Worm (Caenorhabditis elegans) whole organism, late embryonic: ENCODE results near the gene zig-13.

Experiments used
- C08G9.2 ChIP-seq: sonication (generic microtip); optimal IDR thresholded peaks from 2 replicates; lab custom pipeline; 2016; ENCODE audit warnings: mild to moderate bottlenecking, missing genetic modification characterization, moderate library complexity, missing compliant biosample characterization
- ceh-18 ChIP-seq: sonication (generic microtip); optimal IDR thresholded peaks from 2 replicates; lab custom pipeline; 2016; ENCODE audit warnings: missing genetic modification characterization, missing compliant biosample characterization
- ets-4 ChIP-seq: sonication (generic microtip); optimal IDR thresholded peaks from 2 replicates; lab custom pipeline; 2016; ENCODE audit warnings: missing genetic modification characterization, missing compliant biosample characterization
- eyg-1 ChIP-seq: sonication (generic microtip); optimal IDR thresholded peaks from 2 replicates; lab custom pipeline; 2016; ENCODE audit warnings: missing genotype, missing genetic modification characterization, missing compliant biosample characterization
- hlh-8 ChIP-seq: sonication (generic microtip); optimal IDR thresholded peaks from 2 replicates; lab custom pipeline; 2016; ENCODE audit warnings: missing genotype, missing genetic modification characterization, missing compliant biosample characterization
- nfya-1 ChIP-seq: sonication (generic microtip); optimal IDR thresholded peaks from 2 replicates; lab custom pipeline; 2017; ENCODE audit warnings: missing genetic modification characterization, mild to moderate bottlenecking, missing compliant biosample characterization, antibody characterized with exemption, moderate library complexity
- nhr-11 ChIP-seq: fragments of 150-350 bp; optimal IDR thresholded peaks from 2 replicates; lab custom pipeline; 2014; ENCODE audit warnings: missing biosample characterization, missing genetic modification characterization
- pax-1 ChIP-seq: fragments of 150-350 bp; optimal IDR thresholded peaks from 2 replicates; lab custom pipeline; 2014; ENCODE audit warnings: missing biosample characterization, missing genetic modification characterization
- tbx-2 ChIP-seq: sonication (generic microtip); optimal IDR thresholded peaks from 2 replicates; lab custom pipeline; 2016; ENCODE audit warnings: missing genetic modification characterization, missing compliant biosample characterization

ce11 chrIII:179123-179592, 22.6 kb upstream of the zig-13 start, which contains the start of gene F40G9.6:
- TF ChIP-seq pax-1 (tag; lab: Kevin White, UChicago): no peak
- no peak for TF ChIP-seq ceh-18 (tag; lab: Kevin White, UChicago)
- no peak for TF ChIP-seq nhr-11
- no peak for TF ChIP-seq eyg-1 (tag; lab: Kevin White, UChicago)
- no peak for TF ChIP-seq nfya-1 (tag; lab: Kevin White, UChicago)
- no peak for TF ChIP-seq C08G9.2 (tag; lab: Kevin White, UChicago)
- TF ChIP-seq tbx-2 (tag; lab: Kevin White, UChicago): peak; percentile 13
- TF ChIP-seq ets-4: no peak
- no peak for TF ChIP-seq hlh-8 (tag; lab: Kevin White, UChicago)
